Fruit fly (Drosophila melanogaster): Measurements from ENCODE around the gene CG34241.

dm6 chr3L:12118631-12119030 lies 9.1 kb upstream of the CG34241 start:
- no peak for TF ChIP-seq Hr51 (GFP tag; optimal IDR thresholded peaks at IDR 0.05)
- no peak for TF ChIP-seq D19B (GFP tag; optimal IDR thresholded peaks at IDR 0.05)
- TF ChIP-seq CG1233 (GFP tag; optimal IDR thresholded peaks at IDR 0.05), result no peak
- TF ChIP-seq Bteb2 (GFP tag; optimal IDR thresholded peaks at IDR 0.05), result no peak
- TF ChIP-seq rib (GFP tag; IDR thresholded peaks at IDR 0.05), result no peak
- TF ChIP-seq CG6254 (GFP tag; optimal IDR thresholded peaks at IDR 0.05), result no peak
- TF ChIP-seq crol (GFP tag; IDR thresholded peaks at IDR 0.05), result no peak
- no peak for TF ChIP-seq bbx (GFP tag; IDR thresholded peaks at IDR 0.05; ENCODE audit: partially characterized antibody)
